Worm (Caenorhabditis elegans): ENCODE data around the gene Y81G3A.4.
"Not testable (repeated sequence)": the region's sequence is repeated elsewhere in the genome, so short reads cannot be mapped to it uniquely, and the experiment has no call there.

The Y81G3A.4 gene

DNA sequence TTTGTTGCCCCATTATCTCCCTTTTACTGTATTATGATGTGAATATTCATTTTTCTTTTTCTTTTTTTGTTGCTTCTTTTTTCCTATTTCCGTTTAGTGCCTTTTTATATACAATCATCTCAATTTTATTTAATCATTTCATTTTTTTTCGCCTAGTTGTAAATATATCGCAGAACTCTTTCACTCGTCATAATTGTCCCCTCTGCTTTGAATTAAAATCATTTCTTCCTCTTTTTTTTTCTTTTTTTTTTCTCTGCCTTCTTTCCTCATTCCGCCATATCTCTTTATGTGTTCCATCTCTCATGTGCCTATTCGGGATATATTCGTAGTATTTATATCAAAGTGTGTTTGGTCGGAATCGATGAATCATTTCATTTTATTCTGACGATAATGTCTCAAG lies at the start of gene Y81G3A.4:
TSS of gene Y81G3A.4 (plus strand) at position 301 of the 400 bp plus-strand sequence.
- TF ChIP-seq pes-1 (GFP tag; IDR thresholded peaks at IDR 0.05) = no peak
- TF ChIP-seq scrt-1 (GFP tag; IDR thresholded peaks at IDR 0.05) = no peak
- TF ChIP-seq hmg-4 (GFP tag; optimal IDR thresholded peaks at IDR 0.05) = no peak
- TF ChIP-seq hmbx-1 (tag; optimal IDR thresholded peaks at IDR 0.05) = no peak
- TF ChIP-seq ets-7 (tag; optimal IDR thresholded peaks at IDR 0.05) = no peak
- no peak for TF ChIP-seq tbx-37 (GFP tag; conservative IDR thresholded peaks at IDR 0.05)
- TF ChIP-seq F13C5.2 (tag; optimal IDR thresholded peaks at IDR 0.05) = no peak
- no peak for TF ChIP-seq tra-4 (tag; optimal IDR thresholded peaks at IDR 0.05)
- no peak for TF ChIP-seq ama-1 (optimal IDR thresholded peaks at IDR 0.05)
- TF ChIP-seq aly-1 (tag; optimal IDR thresholded peaks at IDR 0.05) = no peak
- TF ChIP-seq sea-1 (GFP tag; conservative IDR thresholded peaks at IDR 0.05) = no peak
- TF ChIP-seq ceh-13 (GFP tag; optimal IDR thresholded peaks at IDR 0.05) = no peak
- TF ChIP-seq tbx-11 (GFP tag; IDR thresholded peaks at IDR 0.05) = no peak
- no peak for TF ChIP-seq ceh-36 (tag; optimal IDR thresholded peaks at IDR 0.05)
- no peak for TF ChIP-seq B0310.2 (tag; optimal IDR thresholded peaks at IDR 0.05)
- TF ChIP-seq flt-1 (GFP tag; IDR thresholded peaks at IDR 0.05) = no peak
- no peak for TF ChIP-seq hnd-1 (tag; optimal IDR thresholded peaks at IDR 0.05)

DNA sequence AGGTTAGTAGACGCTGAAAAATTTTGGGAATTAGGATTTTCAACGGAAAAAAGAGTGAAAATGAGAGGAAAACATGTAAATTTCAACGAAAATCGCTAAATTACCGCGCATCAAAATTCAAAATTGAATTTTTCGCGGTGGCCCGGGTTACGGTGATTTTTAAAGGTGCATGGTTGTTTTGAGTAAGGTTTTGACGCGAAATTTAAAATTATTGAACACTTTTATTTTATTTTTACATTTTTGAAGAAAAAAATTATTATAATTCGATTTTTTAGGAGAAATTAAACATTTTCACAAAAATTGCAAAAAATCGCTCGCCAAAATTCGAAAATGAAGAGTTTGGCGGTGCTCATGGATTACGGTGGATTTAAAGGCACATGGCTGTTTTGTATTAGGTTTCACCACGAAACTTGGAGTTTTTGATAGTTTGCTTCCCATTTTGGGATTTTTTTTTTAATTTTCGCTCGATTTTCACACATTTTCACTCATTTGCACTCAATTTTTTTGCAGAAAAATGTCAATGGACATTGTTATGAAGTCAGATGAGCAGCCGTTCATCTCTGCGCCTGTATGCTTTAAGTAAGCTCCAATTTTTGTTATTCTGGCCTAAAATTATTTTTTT lies 47.7 kb upstream of the Y81G3A.4 start, which contains the start of gene puf-6:
TSS of gene puf-6 (minus strand) at position 13 of the 622 bp plus-strand sequence.
- TF ChIP-seq sea-1 (GFP tag; conservative IDR thresholded peaks at IDR 0.05); tbx-37 (GFP tag; conservative IDR thresholded peaks at IDR 0.05); hmbx-1 (tag; optimal IDR thresholded peaks at IDR 0.05): not testable (repeated sequence)

DNA sequence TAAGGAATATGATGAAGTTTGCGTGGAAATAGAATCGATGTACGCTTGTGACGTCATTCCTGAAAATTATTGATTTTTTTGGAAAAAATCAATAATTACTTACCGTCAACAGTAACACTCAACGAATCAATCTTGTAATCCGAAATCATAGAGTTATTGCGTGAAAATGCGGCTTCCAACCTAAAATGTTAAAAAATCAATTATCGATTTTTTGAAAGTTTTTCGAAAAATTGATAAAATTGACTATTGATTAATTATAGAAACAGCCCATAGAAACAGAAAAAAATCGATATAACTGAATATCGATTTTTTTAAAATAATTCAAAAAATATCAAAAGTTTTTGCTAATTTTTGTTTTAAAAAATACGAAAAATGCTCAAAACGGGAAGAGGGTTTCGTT lies 44.1 kb upstream of the Y81G3A.4 start, which contains the start of gene F42G4.7:
TSS of gene F42G4.7 (minus strand) at position 185 of the 400 bp plus-strand sequence.
- TF ChIP-seq flt-1 (GFP tag; IDR thresholded peaks at IDR 0.05); aly-1 (tag; optimal IDR thresholded peaks at IDR 0.05); ceh-13 (GFP tag; optimal IDR thresholded peaks at IDR 0.05): not testable (repeated sequence)

DNA sequence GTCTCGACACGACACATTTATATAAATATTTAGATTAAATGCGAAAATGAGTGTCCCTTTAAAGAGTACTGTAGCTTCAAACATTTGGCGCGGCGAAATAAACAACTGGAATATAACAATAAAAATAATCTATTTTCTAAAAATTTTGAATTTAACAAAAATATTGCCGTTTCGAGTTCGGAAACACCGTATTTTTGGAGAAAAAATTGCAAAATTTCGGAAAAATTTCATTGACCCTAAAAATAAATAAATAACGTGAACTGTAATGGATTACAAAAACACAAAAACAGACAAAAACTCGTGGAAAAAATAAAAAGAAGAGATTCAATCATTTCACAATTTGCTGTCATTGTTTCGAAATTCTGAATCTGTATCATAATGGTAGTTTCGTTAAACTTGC lies 43.6 kb upstream of the Y81G3A.4 start, which contains the start of gene F42G4.2:
TSS of gene F42G4.2 (plus strand) at position 301 of the 400 bp plus-strand sequence.
- TF ChIP-seq pes-1 (GFP tag; IDR thresholded peaks at IDR 0.05); scrt-1 (GFP tag; IDR thresholded peaks at IDR 0.05); ceh-36 (tag; optimal IDR thresholded peaks at IDR 0.05): not testable (repeated sequence)

DNA sequence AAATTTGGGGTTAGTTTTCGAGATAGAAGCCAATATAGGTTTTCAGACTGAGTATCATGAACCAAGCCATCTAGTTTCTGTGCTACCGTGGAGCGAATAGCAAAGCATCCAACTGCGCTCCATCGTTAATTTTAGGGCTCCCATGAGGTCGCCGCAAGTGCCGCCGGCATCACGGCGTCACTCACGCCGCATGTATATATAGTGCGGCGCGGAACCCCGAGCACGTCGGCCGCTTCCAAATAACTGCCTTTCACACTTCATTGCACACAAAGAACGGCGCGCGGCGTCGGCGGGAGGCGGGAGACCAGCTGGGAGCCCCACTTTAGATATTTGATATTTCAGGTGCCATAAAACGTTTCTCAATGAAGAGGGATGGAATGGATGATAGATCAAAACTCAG lies 41.2 kb upstream of the Y81G3A.4 start:
- no peak for TF ChIP-seq hmbx-1 (tag; optimal IDR thresholded peaks at IDR 0.05)

DNA sequence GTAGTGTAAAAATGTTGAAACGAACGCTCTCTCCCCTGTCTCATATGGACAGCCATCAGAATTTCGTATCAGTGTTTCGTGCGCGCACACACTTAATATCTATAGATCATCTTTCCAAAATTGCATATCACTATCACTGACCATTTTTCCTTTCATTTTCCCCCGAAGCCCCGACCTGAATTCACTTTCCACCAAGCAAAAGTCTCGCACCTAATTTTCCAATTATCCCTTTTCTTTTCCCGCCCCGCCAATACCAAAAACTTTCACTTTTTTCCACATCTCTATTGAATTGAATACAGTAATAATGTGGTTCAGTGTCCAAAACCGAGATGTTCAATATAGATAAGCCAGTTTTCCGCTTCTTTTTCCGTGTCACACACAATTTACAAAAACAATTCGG lies 37.8 kb upstream of the Y81G3A.4 start:
- TF ChIP-seq pes-1 (GFP tag; IDR thresholded peaks at IDR 0.05) (no peak), hmbx-1 (tag; optimal IDR thresholded peaks at IDR 0.05) (no peak), aly-1 (tag; optimal IDR thresholded peaks at IDR 0.05) (no peak), hmg-4 (GFP tag; optimal IDR thresholded peaks at IDR 0.05) (no peak), ama-1 (optimal IDR thresholded peaks at IDR 0.05) (no peak), F13C5.2 (tag; optimal IDR thresholded peaks at IDR 0.05) (no peak), scrt-1 (GFP tag; IDR thresholded peaks at IDR 0.05) (no peak), ets-7 (tag; optimal IDR thresholded peaks at IDR 0.05) (no peak), tbx-11 (GFP tag; IDR thresholded peaks at IDR 0.05) (no peak), ceh-13 (GFP tag; optimal IDR thresholded peaks at IDR 0.05) (no peak), hnd-1 (tag; optimal IDR thresholded peaks at IDR 0.05) (no peak), tbx-37 (GFP tag; conservative IDR thresholded peaks at IDR 0.05) (no peak), sea-1 (GFP tag; conservative IDR thresholded peaks at IDR 0.05) (no peak), B0310.2 (tag; optimal IDR thresholded peaks at IDR 0.05) (no peak)

DNA sequence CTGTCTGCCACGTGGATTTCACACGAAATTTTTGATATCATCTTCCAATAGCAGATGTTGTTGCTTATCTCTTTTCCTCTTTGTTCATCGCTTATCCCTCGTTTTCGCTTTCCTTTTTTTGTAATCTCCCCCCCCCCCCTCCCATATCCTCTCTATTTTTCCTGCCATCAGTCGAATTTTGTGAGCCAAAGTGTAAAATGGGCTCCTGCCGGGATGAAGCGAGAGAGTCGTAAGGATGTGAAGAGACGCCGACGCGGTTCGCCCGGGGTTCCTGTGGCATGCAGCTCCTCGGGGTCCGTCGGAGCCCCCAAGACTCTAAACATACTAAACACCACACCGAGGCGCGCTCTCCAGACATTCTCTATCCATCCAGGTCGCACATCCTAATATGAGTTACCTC lies 34.6 kb upstream of the Y81G3A.4 start, which contains the start of gene zyx-1:
TSS of gene zyx-1 (plus strand) at position 331 of the 400 bp plus-strand sequence.
- TF ChIP-seq hmbx-1 (tag; optimal IDR thresholded peaks at IDR 0.05) (no peak), tra-4 (tag; optimal IDR thresholded peaks at IDR 0.05) (no peak), ama-1 (optimal IDR thresholded peaks at IDR 0.05) (no peak), tbx-11 (GFP tag; IDR thresholded peaks at IDR 0.05) (no peak), ceh-36 (tag; optimal IDR thresholded peaks at IDR 0.05) (no peak), tbx-37 (GFP tag; conservative IDR thresholded peaks at IDR 0.05) (no peak), pes-1 (GFP tag; IDR thresholded peaks at IDR 0.05) (no peak), flt-1 (GFP tag; IDR thresholded peaks at IDR 0.05) (no peak), scrt-1 (GFP tag; IDR thresholded peaks at IDR 0.05) (no peak), hnd-1 (tag; optimal IDR thresholded peaks at IDR 0.05) (no peak), sea-1 (GFP tag; conservative IDR thresholded peaks at IDR 0.05) (no peak), hmg-4 (GFP tag; optimal IDR thresholded peaks at IDR 0.05) (no peak)

DNA sequence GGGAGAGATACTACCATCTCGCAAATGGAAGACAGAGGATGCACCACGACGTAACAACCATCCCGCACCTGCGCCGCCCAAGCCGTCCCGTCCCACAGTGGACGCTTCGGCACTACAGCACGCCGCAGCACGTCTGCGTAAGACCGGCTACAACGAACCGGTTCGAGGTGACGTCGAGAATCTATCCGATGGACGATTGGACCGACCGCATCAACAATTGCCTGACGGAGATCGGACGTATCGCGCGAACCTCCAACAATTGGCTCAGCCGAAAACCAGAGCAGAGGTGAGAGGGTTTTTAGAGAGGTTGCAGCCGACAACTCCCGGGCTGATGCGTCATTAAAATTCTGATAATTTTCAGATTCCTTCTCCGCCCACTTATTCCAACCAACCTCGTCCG lies 32.0 kb upstream of the Y81G3A.4 start:
- TF ChIP-seq tbx-11 (GFP tag; IDR thresholded peaks at IDR 0.05) = no peak

DNA sequence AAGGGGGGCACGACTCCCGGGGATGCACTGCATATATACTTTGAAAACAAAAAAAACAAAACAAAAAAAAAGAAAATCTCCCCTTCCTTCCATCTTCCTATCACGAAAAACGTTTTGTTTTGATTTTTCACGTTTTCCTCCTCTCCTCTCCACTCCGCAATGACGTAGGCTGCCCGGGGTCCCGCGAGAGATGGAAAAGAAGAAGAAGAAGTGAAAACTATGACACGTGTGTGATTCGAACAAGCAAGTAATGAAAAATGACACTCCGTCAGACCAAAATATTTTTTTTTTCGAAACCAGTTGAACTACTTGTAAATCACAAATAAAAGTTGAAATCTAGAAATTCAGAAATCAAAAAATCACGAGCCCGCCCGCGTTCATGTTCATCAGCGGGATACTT lies 26.0 kb upstream of the Y81G3A.4 start:
- TF ChIP-seq B0310.2 (tag; optimal IDR thresholded peaks at IDR 0.05) (no peak), scrt-1 (GFP tag; IDR thresholded peaks at IDR 0.05) (no peak), ceh-13 (GFP tag; optimal IDR thresholded peaks at IDR 0.05) (no peak), ets-7 (tag; optimal IDR thresholded peaks at IDR 0.05) (no peak), flt-1 (GFP tag; IDR thresholded peaks at IDR 0.05) (no peak), pes-1 (GFP tag; IDR thresholded peaks at IDR 0.05) (no peak), hnd-1 (tag; optimal IDR thresholded peaks at IDR 0.05) (no peak), F13C5.2 (tag; optimal IDR thresholded peaks at IDR 0.05) (no peak), aly-1 (tag; optimal IDR thresholded peaks at IDR 0.05) (no peak), ama-1 (optimal IDR thresholded peaks at IDR 0.05) (no peak), tbx-11 (GFP tag; IDR thresholded peaks at IDR 0.05) (no peak), hmg-4 (GFP tag; optimal IDR thresholded peaks at IDR 0.05) (no peak), ceh-36 (tag; optimal IDR thresholded peaks at IDR 0.05) (no peak), sea-1 (GFP tag; conservative IDR thresholded peaks at IDR 0.05) (no peak), tbx-37 (GFP tag; conservative IDR thresholded peaks at IDR 0.05) (no peak)

Data from whole organism, early embryonic.